Worm (Caenorhabditis elegans): ENCODE results near the gene srbc-1.

- TF ChIP-seq elt-3 (tag; optimal IDR thresholded peaks at IDR 0.05), result no peak
- TF ChIP-seq mep-1 (tag; optimal IDR thresholded peaks at IDR 0.05), result no peak
- TF ChIP-seq ham-2 (GFP tag; optimal IDR thresholded peaks at IDR 0.05), result no peak
- no peak for TF ChIP-seq snpc-4 (tag; optimal IDR thresholded peaks at IDR 0.05)
- no peak for TF ChIP-seq nhr-2 (tag; optimal IDR thresholded peaks at IDR 0.05)
- no peak for TF ChIP-seq drap-1 (GFP tag; optimal IDR thresholded peaks at IDR 0.05)
- TF ChIP-seq blmp-1 (tag; optimal IDR thresholded peaks at IDR 0.05), result no peak
These were observed 44.7 kb upstream of the srbc-1 start, which contains the start of gene fbxa-65 for ce11 chrV:3346434-3347019.
